Worm (Caenorhabditis elegans): ENCODE measurements around the gene ZK1010.12.

ZK1010.12 gene

DNA sequence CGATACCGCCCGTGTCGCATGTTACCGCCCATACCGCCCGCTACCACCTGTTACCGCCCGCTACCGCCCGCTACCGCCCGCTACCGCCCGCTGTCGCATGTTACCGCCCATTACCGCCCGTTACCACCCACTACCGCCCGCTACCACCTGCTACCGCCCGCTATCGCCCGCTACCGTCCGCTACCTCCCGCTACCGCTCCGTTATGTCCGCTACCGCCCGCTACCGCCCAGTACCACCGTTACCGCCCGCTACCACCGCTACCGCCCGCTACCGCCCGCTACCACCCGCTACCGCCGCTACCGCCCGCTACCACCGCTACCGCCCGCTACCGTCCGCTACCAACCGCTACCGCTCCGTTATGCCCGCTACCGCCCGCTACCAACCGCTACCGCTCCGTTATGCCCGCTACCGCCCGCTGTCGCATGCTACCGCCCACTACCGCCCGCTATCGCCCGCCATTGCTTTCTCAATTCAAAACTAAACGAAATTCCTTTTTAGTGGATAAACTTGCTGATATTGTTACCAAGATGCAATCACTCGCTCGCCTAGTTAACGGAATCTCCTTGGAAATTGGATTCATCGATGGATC lies 41.4 kb downstream of the ZK1010.12 start:
- TF ChIP-seq sox-2 (GFP tag; IDR thresholded peaks at IDR 0.05) (no peak), K02D7.2 (tag; optimal IDR thresholded peaks at IDR 0.05) (peak; percentile 83), ref-2 (tag; optimal IDR thresholded peaks at IDR 0.05) (no peak), pqm-1 (tag; optimal IDR thresholded peaks at IDR 0.05) (no peak), che-1 (tag; optimal IDR thresholded peaks at IDR 0.05) (no peak), dmd-4 (tag; optimal IDR thresholded peaks at IDR 0.05; ENCODE audit: borderline replicate concordance) (no peak), elt-2 (tag; optimal IDR thresholded peaks at IDR 0.05) (no peak), K09A11.1 (tag; optimal IDR thresholded peaks at IDR 0.05; ENCODE audit: insufficient read depth) (no peak), zip-5 (tag; optimal IDR thresholded peaks at IDR 0.05) (no peak), C38D4.7 (GFP tag; optimal IDR thresholded peaks at IDR 0.05) (peak; percentile 13), T23F11.4 (GFP tag; optimal IDR thresholded peaks at IDR 0.05) (no peak), nhr-11 (tag; optimal IDR thresholded peaks at IDR 0.05) (no peak), F13H6.1 (tag; optimal IDR thresholded peaks at IDR 0.05) (no peak), pag-3 (tag; optimal IDR thresholded peaks at IDR 0.05; ENCODE audit: borderline replicate concordance) (no peak), tbx-2 (tag; optimal IDR thresholded peaks at IDR 0.05) (no peak), tbx-7 (tag; optimal IDR thresholded peaks at IDR 0.05) (no peak), pax-1 (tag; optimal IDR thresholded peaks at IDR 0.05) (no peak), fkh-10 (GFP tag; optimal IDR thresholded peaks at IDR 0.05) (no peak), mec-3 (tag; optimal IDR thresholded peaks at IDR 0.05; ENCODE audit: borderline replicate concordance) (no peak), ceh-45 (GFP tag; IDR thresholded peaks at IDR 0.05) (no peak), C08G9.2 (tag; optimal IDR thresholded peaks at IDR 0.05) (no peak), unc-3 (GFP tag; conservative IDR thresholded peaks at IDR 0.05) (no peak), unc-3 (tag; optimal IDR thresholded peaks at IDR 0.05) (no peak), pros-1 (tag; optimal IDR thresholded peaks at IDR 0.05) (no peak), ceh-31 (tag; optimal IDR thresholded peaks at IDR 0.05) (peak; percentile 15), ama-1 (optimal IDR thresholded peaks at IDR 0.05) (no peak), gmeb-2 (tag; optimal IDR thresholded peaks at IDR 0.05) (peak; percentile 8), pat-9 (tag; optimal IDR thresholded peaks at IDR 0.05) (no peak), ahr-1 (tag; optimal IDR thresholded peaks at IDR 0.05) (no peak), hlh-13 (GFP tag; optimal IDR thresholded peaks at IDR 0.05) (no peak), ceh-34 (tag; optimal IDR thresholded peaks at IDR 0.05) (no peak), Y22D7AL.16 (tag; optimal IDR thresholded peaks at IDR 0.05) (no peak), hlh-30 (tag; optimal IDR thresholded peaks at IDR 0.05; ENCODE audit: insufficient read depth) (no peak), unc-42 (tag; optimal IDR thresholded peaks at IDR 0.05) (no peak), pha-4 (tag; optimal IDR thresholded peaks at IDR 0.05) (no peak), elt-4 (tag; optimal IDR thresholded peaks at IDR 0.05) (no peak), hlh-8 (tag; optimal IDR thresholded peaks at IDR 0.05) (no peak), unc-86 (tag; optimal IDR thresholded peaks at IDR 0.05) (no peak), ceh-19 (GFP tag; optimal IDR thresholded peaks at IDR 0.05) (no peak), fkh-6 (tag; optimal IDR thresholded peaks at IDR 0.05) (no peak), sox-4 (tag; optimal IDR thresholded peaks at IDR 0.05) (peak; percentile 39), dve-1 (tag; optimal IDR thresholded peaks at IDR 0.05) (no peak), ztf-16 (tag; optimal IDR thresholded peaks at IDR 0.05) (no peak), ceh-30 (tag; optimal IDR thresholded peaks at IDR 0.05) (no peak), ets-4 (tag; optimal IDR thresholded peaks at IDR 0.05) (no peak), hlh-6 (tag; optimal IDR thresholded peaks at IDR 0.05) (no peak), ceh-22 (tag; optimal IDR thresholded peaks at IDR 0.05) (no peak), ceh-24 (tag; optimal IDR thresholded peaks at IDR 0.05) (no peak), unc-55 (GFP tag; optimal IDR thresholded peaks at IDR 0.05) (no peak), ttx-3 (tag; optimal IDR thresholded peaks at IDR 0.05) (no peak), lim-6 (tag; optimal IDR thresholded peaks at IDR 0.05) (peak; percentile 44), ceh-48 (tag; optimal IDR thresholded peaks at IDR 0.05) (no peak), odd-2 (tag; optimal IDR thresholded peaks at IDR 0.05) (no peak), rnt-1 (tag; optimal IDR thresholded peaks at IDR 0.05) (no peak)

All from whole organism, late embryonic.